Fruit fly (Drosophila melanogaster) whole organism, wandering third instar larva: ENCODE measurements around the gene CG42869.

Source experiments
- Dif ChIP-seq: fragments of 200-275, 200-300 bp; sonication (Bioruptor generic); optimal IDR thresholded peaks from 2 replicates; lab custom pipeline; 2018; ENCODE audit warnings: missing biosample characterization, missing genetic modification characterization; ENCODE audit not compliant: partially characterized antibody
- HLH106 ChIP-seq: fragments of 200-800 bp; optimal IDR thresholded peaks from 3 replicates; lab custom pipeline; 2019; ENCODE audit warnings: missing biosample characterization, mild to moderate bottlenecking, missing genetic modification characterization, moderate library complexity
- Hr78 ChIP-seq: fragments of >200 bp; optimal IDR thresholded peaks from 2 replicates; lab custom pipeline; 2017; ENCODE audit warnings: missing biosample characterization, missing genetic modification characterization
- Mio ChIP-seq: sonication (Bioruptor generic); optimal IDR thresholded peaks from 2 replicates; lab custom pipeline; 2016; ENCODE audit warnings: missing biosample characterization, missing genetic modification characterization
- lola ChIP-seq: fragments of >200 bp; optimal IDR thresholded peaks from 2 replicates; lab custom pipeline; 2017; ENCODE audit warnings: missing biosample characterization, missing genetic modification characterization

DNA sequence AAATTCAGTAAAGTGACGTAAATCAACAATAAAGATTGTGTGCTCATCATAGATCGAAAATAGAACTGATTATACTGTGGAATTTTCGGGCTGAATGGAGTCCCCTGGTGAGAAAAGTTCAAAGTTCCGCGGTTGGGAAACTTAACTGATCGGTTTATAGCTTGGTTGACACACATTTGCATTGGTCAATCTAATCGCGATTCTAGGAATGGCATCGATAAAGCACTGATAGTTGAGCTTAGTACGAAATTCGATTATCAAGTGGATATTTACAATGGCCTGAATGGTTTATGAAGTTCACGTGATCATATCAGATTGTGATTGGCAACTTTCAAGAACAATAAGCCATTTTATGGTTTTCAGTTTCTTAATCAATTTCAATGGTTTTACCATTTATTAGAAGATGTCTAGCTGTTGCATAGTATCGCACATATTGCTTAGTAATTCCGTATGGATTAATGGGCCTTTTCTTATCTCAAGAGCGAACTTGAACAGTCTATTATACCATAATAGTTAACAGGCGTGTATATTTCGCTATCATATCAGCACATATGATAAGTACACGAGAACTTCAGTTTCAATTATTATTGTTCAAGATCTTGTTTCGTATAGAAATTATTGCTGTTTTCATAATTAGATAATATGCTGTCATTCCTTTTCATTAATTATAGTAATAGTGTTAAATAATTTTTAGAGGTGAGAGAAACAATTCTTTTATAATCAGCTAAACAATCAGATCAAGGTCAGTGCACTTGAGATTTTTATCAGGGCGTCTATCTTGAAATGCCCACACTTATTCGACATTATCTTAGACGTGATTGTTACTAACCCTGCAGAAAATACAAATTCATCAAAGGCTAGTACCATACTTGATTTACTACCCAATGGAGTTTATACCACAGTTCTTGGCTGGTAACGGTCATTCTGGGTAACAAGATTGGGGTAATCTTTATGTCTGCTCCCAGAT lies 12.6 kb upstream of the CG42869 start, which contains the start of gene CG31233:
- no peak for TF ChIP-seq lola (GFP tag; lab: Kevin White, UChicago)
- no peak for TF ChIP-seq Mio (GFP tag; lab: Kevin White, UChicago)
- TF ChIP-seq HLH106 (tag; lab: Kevin White, UChicago), result no peak
- no peak for TF ChIP-seq Dif (GFP tag; lab: Kevin White, UChicago)
- no peak for TF ChIP-seq Hr78 (GFP tag; lab: Kevin White, UChicago)
